Fruit fly (Drosophila melanogaster) whole organism, embryonic: ENCODE data around the gene PIG-Q.

Source experiments
- Abd-B ChIP-seq: fragments of 200-800 bp; sonication (Bioruptor generic); optimal IDR thresholded peaks from 2 replicates; lab custom pipeline; 2018; ENCODE audit warnings: missing biosample characterization, mild to moderate bottlenecking, missing genetic modification characterization, moderate library complexity
- Awh ChIP-seq: fragments of 200-800 bp; sonication (Bioruptor generic); IDR thresholded peaks from 2 replicates; pipeline ENCODE4, ENCODE4 v1.3.6; 2022; ENCODE audit warnings: missing biosample characterization, missing genetic modification characterization
- B-H1 ChIP-seq: fragments of 200-800 bp; sonication (Bioruptor generic); IDR thresholded peaks from 3 replicates; pipeline ENCODE4 v1.3.6; 2022; ENCODE audit warnings: missing biosample characterization, missing genetic modification characterization
- B-H2 ChIP-seq: fragments of 200-800 bp; sonication (Bioruptor generic); optimal IDR thresholded peaks from 2 replicates; lab custom pipeline; 2018; ENCODE audit warnings: missing biosample characterization, mild to moderate bottlenecking, missing genetic modification characterization
- BtbVII ChIP-seq: fragments of 200-800 bp; sonication (Bioruptor generic); optimal IDR thresholded peaks from 3 replicates; lab custom pipeline; 2017; ENCODE audit warnings: missing biosample characterization, mild to moderate bottlenecking, missing genetic modification characterization
- CG10366 ChIP-seq: fragments of 200-800 bp; sonication (Bioruptor generic); IDR thresholded peaks from 2 replicates; pipeline ENCODE4 v1.3.6; 2022; ENCODE audit warnings: missing biosample characterization, missing genetic modification characterization
- CG10565 ChIP-seq: fragments of 200-800 bp; sonication (Bioruptor generic); optimal IDR thresholded peaks from 3 replicates; lab custom pipeline; 2016; ENCODE audit warnings: missing biosample characterization, mild to moderate bottlenecking, missing genetic modification characterization
- CG10654 ChIP-seq: fragments of 200-800 bp; sonication (Bioruptor generic); optimal IDR thresholded peaks from 2 replicates; lab custom pipeline; 2016; ENCODE audit warnings: missing biosample characterization, missing genetic modification characterization
- CG11504 ChIP-seq: fragments of 200-800 bp; sonication (Bioruptor generic); optimal IDR thresholded peaks from 3 replicates; lab custom pipeline; 2019; ENCODE audit warnings: missing biosample characterization, mild to moderate bottlenecking, missing genetic modification characterization, moderate library complexity
- CG12071 ChIP-seq: fragments of 200-800 bp; sonication (Bioruptor generic); optimal IDR thresholded peaks from 3 replicates; lab custom pipeline; 2018; ENCODE audit warnings: missing biosample characterization, mild to moderate bottlenecking, missing genetic modification characterization
- CG1233 ChIP-seq: fragments of 200-800 bp; sonication (Bioruptor generic); optimal IDR thresholded peaks from 4 replicates; lab custom pipeline; 2018; ENCODE audit warnings: missing biosample characterization, mild to moderate bottlenecking, missing genetic modification characterization
- CG12744 ChIP-seq: fragments of 200-800 bp; sonication (Bioruptor generic); optimal IDR thresholded peaks from 2 replicates; lab custom pipeline; 2016; ENCODE audit warnings: missing biosample characterization, missing genetic modification characterization
- CG13123 ChIP-seq: fragments of 200-800 bp; sonication (Bioruptor generic); optimal IDR thresholded peaks from 2 replicates; lab custom pipeline; 2016; ENCODE audit warnings: missing biosample characterization, missing genetic modification characterization
- CG15073 ChIP-seq: fragments of 200-800 bp; sonication (Bioruptor generic); optimal IDR thresholded peaks from 2 replicates; lab custom pipeline; 2016; ENCODE audit warnings: missing biosample characterization, missing genetic modification characterization
- CG16815 ChIP-seq: fragments of 200-800 bp; sonication (Bioruptor generic); optimal IDR thresholded peaks from 3 replicates; lab custom pipeline; 2017; ENCODE audit warnings: missing biosample characterization, mild to moderate bottlenecking, missing genetic modification characterization
- CG18764 ChIP-seq: fragments of 200-800 bp; sonication (Bioruptor generic); optimal IDR thresholded peaks from 3 replicates; lab custom pipeline; 2016; ENCODE audit warnings: missing biosample characterization, missing genetic modification characterization
- CG2202 ChIP-seq: fragments of 200-800 bp; sonication (Bioruptor generic); optimal IDR thresholded peaks from 2 replicates; lab custom pipeline; 2018; ENCODE audit warnings: missing biosample characterization, mild to moderate bottlenecking, missing genetic modification characterization
- CG2889 ChIP-seq: fragments of 200-800 bp; sonication (Bioruptor generic); IDR thresholded peaks from 3 replicates; pipeline ENCODE4 v1.3.6; 2022; ENCODE audit warnings: missing biosample characterization, missing genetic modification characterization
- CG3065 ChIP-seq: fragments of 200-800 bp; sonication (Bioruptor generic); optimal IDR thresholded peaks from 2 replicates; lab custom pipeline; 2016; ENCODE audit warnings: missing biosample characterization, missing genetic modification characterization
- CG3838 ChIP-seq: fragments of 200-800 bp; sonication (Bioruptor generic); optimal IDR thresholded peaks from 3 replicates; lab custom pipeline; 2016; ENCODE audit warnings: missing biosample characterization, missing genetic modification characterization
- CG3995 ChIP-seq: fragments of 200-800 bp; sonication (Bioruptor generic); optimal IDR thresholded peaks from 3 replicates; lab custom pipeline; 2016; ENCODE audit warnings: missing biosample characterization, missing genetic modification characterization
- CG6272 ChIP-seq: fragments of 200-800 bp; sonication (Bioruptor generic); IDR thresholded peaks from 2 replicates; pipeline ENCODE4 v1.3.6; 2022; ENCODE audit warnings: missing biosample characterization, missing genetic modification characterization
- CG9609 ChIP-seq: fragments of 200-800 bp; sonication (Bioruptor generic); optimal IDR thresholded peaks from 3 replicates; lab custom pipeline; 2016; ENCODE audit warnings: missing biosample characterization, missing genetic modification characterization
- D19B ChIP-seq: fragments of 200-800 bp; sonication (Bioruptor generic); optimal IDR thresholded peaks from 2 replicates; lab custom pipeline; 2017; ENCODE audit warnings: missing biosample characterization, mild to moderate bottlenecking, missing genetic modification characterization
- Dbx ChIP-seq: fragments of 200-800 bp; sonication (Bioruptor generic); IDR thresholded peaks from 3 replicates; pipeline ENCODE4 v1.3.6; 2022; ENCODE audit warnings: missing biosample characterization, missing genetic modification characterization
- Doc2 ChIP-seq: fragments of 200-800 bp; sonication (Bioruptor generic); IDR thresholded peaks from 2 replicates; pipeline ENCODE4 v1.3.6; 2022; ENCODE audit warnings: missing biosample characterization, missing genetic modification characterization
- ERR ChIP-seq: fragments of 200-800 bp; sonication (Bioruptor generic); optimal IDR thresholded peaks from 2 replicates; lab custom pipeline; 2016; ENCODE audit warnings: missing biosample characterization, missing genetic modification characterization
- Gsc ChIP-seq: fragments of 200-800 bp; sonication (Bioruptor generic); IDR thresholded peaks from 2 replicates; pipeline ENCODE4 v1.3.6; 2022; ENCODE audit warnings: missing biosample characterization, missing genetic modification characterization
- Kr ChIP-seq: fragments of 200-800 bp; sonication (Bioruptor generic); optimal IDR thresholded peaks from 2 replicates; lab custom pipeline; 2017; ENCODE audit warnings: missing biosample characterization, mild to moderate bottlenecking, missing genetic modification characterization
- MESR4 ChIP-seq: fragments of 200-800 bp; sonication (Bioruptor generic); optimal IDR thresholded peaks from 2 replicates; lab custom pipeline; 2018; ENCODE audit warnings: missing biosample characterization, mild to moderate bottlenecking, missing genetic modification characterization, moderate library complexity
- Meics ChIP-seq: fragments of 200-800 bp; sonication (Bioruptor generic); optimal IDR thresholded peaks from 2 replicates; lab custom pipeline; 2017; ENCODE audit warnings: missing biosample characterization, mild to moderate bottlenecking, missing genetic modification characterization
- Nf-YA ChIP-seq: fragments of 200-800 bp; sonication (Bioruptor generic); IDR thresholded peaks from 2 replicates; pipeline ENCODE4 v1.3.6; 2022; ENCODE audit warnings: missing biosample characterization, missing genetic modification characterization
- Opbp ChIP-seq: fragments of 200-800 bp; sonication (Bioruptor generic); IDR thresholded peaks from 3 replicates; pipeline ENCODE4 v1.3.6; 2022; ENCODE audit warnings: missing biosample characterization, missing genetic modification characterization; ENCODE audit not compliant: partially characterized antibody
- Rfx ChIP-seq: fragments of 200-800 bp; sonication (Bioruptor generic); IDR thresholded peaks from 2 replicates; pipeline ENCODE4 v1.3.6; 2022; ENCODE audit warnings: missing biosample characterization, missing genetic modification characterization
- Six4 ChIP-seq: fragments of 200-800 bp; sonication (Bioruptor generic); optimal IDR thresholded peaks from 2 replicates; lab custom pipeline; 2016; ENCODE audit warnings: missing biosample characterization, missing genetic modification characterization
- Tbp ChIP-seq: fragments of >200 bp; optimal IDR thresholded peaks from 2 replicates; lab custom pipeline; 2018; ENCODE audit warnings: missing biosample characterization, missing genetic modification characterization
- cg ChIP-seq: fragments of 200-800 bp; sonication (Bioruptor generic); optimal IDR thresholded peaks from 3 replicates; lab custom pipeline; 2019; ENCODE audit warnings: missing biosample characterization, mild to moderate bottlenecking, missing genetic modification characterization, moderate library complexity
- chinmo ChIP-seq: fragments of 200-800 bp; sonication (Bioruptor generic); IDR thresholded peaks from 4 replicates; pipeline ENCODE4 v1.3.6; 2022; ENCODE audit warnings: missing biosample characterization, missing genetic modification characterization; ENCODE audit not compliant: partially characterized antibody
- danr ChIP-seq: fragments of 200-800 bp; sonication (Bioruptor generic); IDR thresholded peaks from 2 replicates; pipeline ENCODE4 v1.3.6; 2022; ENCODE audit warnings: missing biosample characterization, missing genetic modification characterization
- gcm2 ChIP-seq: fragments of 200-800 bp; sonication (Bioruptor generic); optimal IDR thresholded peaks from 2 replicates; lab custom pipeline; 2016; ENCODE audit warnings: missing biosample characterization, missing genetic modification characterization
- hbn ChIP-seq: fragments of 200-800 bp; sonication (Bioruptor generic); IDR thresholded peaks from 2 replicates; pipeline ENCODE4 v1.3.6; 2022; ENCODE audit warnings: missing biosample characterization, missing genetic modification characterization; ENCODE audit not compliant: partially characterized antibody
- jigr1 ChIP-seq: fragments of 200-800 bp; sonication (Bioruptor generic); IDR thresholded peaks from 3 replicates; pipeline ENCODE4 v1.3.6; 2022; ENCODE audit warnings: missing biosample characterization, missing genetic modification characterization
- lilli ChIP-seq: fragments of 200-800 bp; sonication (Bioruptor generic); optimal IDR thresholded peaks from 3 replicates; lab custom pipeline; 2016; ENCODE audit warnings: missing biosample characterization, missing genetic modification characterization
- nau ChIP-seq: fragments of 200-800 bp; sonication (Bioruptor generic); optimal IDR thresholded peaks from 3 replicates; lab custom pipeline; 2017; ENCODE audit warnings: missing biosample characterization, mild to moderate bottlenecking, missing genetic modification characterization, missing genetic modification reagents
- nmo ChIP-seq: fragments of 200-800 bp; sonication (Bioruptor generic); optimal IDR thresholded peaks from 2 replicates; lab custom pipeline; 2018; ENCODE audit warnings: missing biosample characterization, mild to moderate bottlenecking, missing genetic modification characterization, moderate library complexity
- oc ChIP-seq: fragments of 200-800 bp; sonication (Bioruptor generic); optimal IDR thresholded peaks from 2 replicates; lab custom pipeline; 2018; ENCODE audit warnings: missing biosample characterization, mild to moderate bottlenecking, missing genetic modification characterization, moderate library complexity
- psq ChIP-seq: fragments of 200-800 bp; sonication (Bioruptor generic); optimal IDR thresholded peaks from 2 replicates; lab custom pipeline; 2017; ENCODE audit warnings: missing biosample characterization, missing genetic modification characterization
- slbo ChIP-seq: fragments of 200-800 bp; sonication (Bioruptor generic); IDR thresholded peaks from 2 replicates; pipeline ENCODE4 v1.3.6; 2022; ENCODE audit warnings: missing biosample characterization, missing genetic modification characterization
- stc ChIP-seq: fragments of 200-800 bp; sonication (Bioruptor generic); IDR thresholded peaks from 2 replicates; pipeline ENCODE4 v1.3.6; 2022; ENCODE audit warnings: missing biosample characterization, missing genetic modification characterization
- twi ChIP-seq: fragments of 200-800 bp; optimal IDR thresholded peaks from 2 replicates; lab custom pipeline; 2019; ENCODE audit warnings: missing biosample characterization, mild to moderate bottlenecking, missing genetic modification characterization, moderate library complexity

PIG-Q gene

DNA sequence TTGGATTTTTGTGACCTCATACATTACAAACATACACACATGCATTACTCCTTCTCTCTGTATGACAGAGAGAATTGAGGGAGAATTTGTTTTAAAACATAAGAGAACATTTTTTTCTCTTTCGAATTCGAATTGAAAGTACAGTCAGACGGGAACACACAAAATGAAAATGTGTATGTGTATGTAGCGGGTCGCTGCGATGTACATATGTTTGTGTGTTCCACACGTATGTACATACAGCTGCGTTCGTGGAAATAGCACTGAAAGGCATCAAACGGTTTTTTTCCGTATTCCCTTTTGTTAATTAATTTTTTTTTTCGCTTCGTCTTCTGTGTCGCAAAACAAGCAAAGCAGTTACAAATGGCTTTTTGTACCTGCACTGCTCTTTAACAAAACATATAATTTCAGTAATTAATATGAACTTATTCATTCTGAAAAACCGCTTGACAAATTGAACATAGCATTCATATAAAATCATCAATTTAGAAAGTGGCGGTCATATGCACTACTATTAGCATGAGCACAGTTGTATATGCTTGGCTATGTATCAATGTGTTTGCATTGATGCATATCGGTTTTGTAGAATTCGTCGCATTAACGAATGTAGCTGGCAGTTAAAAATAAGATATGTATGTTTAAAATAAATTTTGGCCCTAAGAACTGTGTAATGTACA lies 26.2 kb upstream of the PIG-Q start (continued):
- TF ChIP-seq Rfx (GFP tag; lab: Robert Waterston, UW) (peak; percentile 93), CG6272 (GFP tag; lab: Robert Waterston, UW) (peak; percentile 84), CG10366 (GFP tag; lab: Robert Waterston, UW) (peak; percentile 85), CG2889 (GFP tag; lab: Robert Waterston, UW) (peak; percentile 80), CG12071 (GFP tag; lab: Kevin White, UChicago) (peak; percentile 92), CG13123 (peak; percentile 88), BtbVII (GFP tag; lab: Kevin White, UChicago) (peak; percentile 96), oc (peak; percentile 91), danr (peak; percentile 90), psq (GFP tag; lab: Kevin White, UChicago) (peak; percentile 76), B-H2 (GFP tag; lab: Kevin White, UChicago) (peak; percentile 94), nmo (GFP tag; lab: Kevin White, UChicago) (peak; percentile 98), Awh (GFP tag; lab: Robert Waterston, UW) (peak; percentile 86), Six4 (peak; percentile 92), stc (peak; percentile 91), Nf-YA (GFP tag; lab: Robert Waterston, UW) (peak; percentile 86), CG2202 (tag; lab: Kevin White, UChicago) (peak; percentile 94), CG10654 (GFP tag; lab: Kevin White, UChicago) (peak; percentile 94), lilli (peak; percentile 97), CG3995 (GFP tag; lab: Kevin White, UChicago) (peak; percentile 69), CG10565 (GFP tag; lab: Kevin White, UChicago) (peak; percentile 83), CG16815 (GFP tag; lab: Kevin White, UChicago) (peak; percentile 93), MESR4 (GFP tag; lab: Kevin White, UChicago) (peak; percentile 53), Opbp (GFP tag; lab: Robert Waterston, UW) (no peak), jigr1 (GFP tag; lab: Robert Waterston, UW) (peak; percentile 86), Tbp (GFP tag; lab: Kevin White, UChicago) (no peak), CG12744 (GFP tag; lab: Kevin White, UChicago) (peak; percentile 91), Dbx (GFP tag; lab: Robert Waterston, UW) (peak; percentile 90; the same call in 2 of the 3 replicates), CG15073 (GFP tag; lab: Kevin White, UChicago) (peak; percentile 62), Meics (GFP tag; lab: Kevin White, UChicago) (peak; percentile 97), nau (GFP tag; lab: Kevin White, UChicago) (peak; percentile 95), gcm2 (GFP tag; lab: Kevin White, UChicago) (peak; percentile 86), hbn (no peak), twi (tag; lab: Kevin White, UChicago) (peak; percentile 94), CG18764 (GFP tag; lab: Kevin White, UChicago) (peak; percentile 87), CG3065 (GFP tag; lab: Kevin White, UChicago) (peak; percentile 90), chinmo (GFP tag; lab: Robert Waterston, UW) (no peak; the same call in 2 of the 4 replicates), slbo (GFP tag; lab: Robert Waterston, UW) (peak; percentile 90), D19B (GFP tag; lab: Kevin White, UChicago) (peak; percentile 91), CG11504 (tag; lab: Kevin White, UChicago) (peak; percentile 97), Kr (GFP tag; lab: Kevin White, UChicago) (peak; percentile 62), B-H1 (peak; percentile 86), CG9609 (peak; percentile 93), CG3838 (peak; percentile 90), cg (GFP tag; lab: Kevin White, UChicago) (peak; percentile 87), Gsc (no peak), Doc2 (GFP tag; lab: Robert Waterston, UW) (no peak), Abd-B (peak; percentile 93), CG1233 (GFP tag; lab: Kevin White, UChicago) (peak; percentile 97), ERR (GFP tag; lab: Kevin White, UChicago) (peak; percentile 89)
